Fruit fly (Drosophila melanogaster) Kc167 (cell line): ENCODE results near the gene CG11155.

Source experiments
- h ChIP-seq: fragments of >200 bp; optimal IDR thresholded peaks from 3 replicates; lab custom pipeline; 2018; ENCODE audit warnings: missing external identifiers
- psq ChIP-seq: fragments of >200 bp; optimal IDR thresholded peaks from 2 replicates; lab custom pipeline; 2017; ENCODE audit warnings: missing external identifiers

dm6 chr4:1175156-1175555 is 48.8 kb downstream of the CG11155 start:
- TF ChIP-seq psq (lab: Kevin White, UChicago), result no peak
- TF ChIP-seq h (lab: Kevin White, UChicago), result no peak
